Worm (Caenorhabditis elegans) whole organism, L4 larva: ENCODE data around the gene tag-209.

Experiments
- ama-1 ChIP-seq: fragments of 150-350 bp; optimal IDR thresholded peaks from 2 replicates; lab custom pipeline; 2014; ENCODE audit warnings: inconsistent platforms, mixed read lengths
- ctbp-1 ChIP-seq: fragments of 200-800 bp; sonication (Bioruptor generic); IDR thresholded peaks from 2 replicates; pipeline ENCODE4 v1.3.6; 2022; ENCODE audit warnings: missing genetic modification reagents, missing genetic modification characterization, missing compliant biosample characterization
- dmd-8 ChIP-seq: fragments of 200-800 bp; sonication (Bioruptor generic); IDR thresholded peaks from 2 replicates; pipeline ENCODE4 v1.3.6; 2022; ENCODE audit warnings: missing genetic modification characterization, missing compliant biosample characterization
- egl-43 ChIP-seq: fragments of 200-800 bp; sonication (Bioruptor generic); IDR thresholded peaks from 2 replicates; pipeline ENCODE4 v1.3.6; 2022; ENCODE audit warnings: missing genetic modification reagents, missing genetic modification characterization, missing compliant biosample characterization
- lin-13 ChIP-seq: fragments of 150-350 bp; optimal IDR thresholded peaks from 2 replicates; lab custom pipeline; 2014; ENCODE audit warnings: missing biosample characterization, missing genetic modification reagents, missing genetic modification characterization
- mdl-1 ChIP-seq, 2 experiments: fragments of 150-350 bp in 1 of 2; sonication (generic microtip) in 1 of 2; optimal IDR thresholded peaks; 2 replicates each; lab custom pipeline; 2014 to 2017; ENCODE audit warnings: missing biosample characterization in 2 of 2, missing genetic modification characterization in 2 of 2
- mep-1 ChIP-seq: fragments of 150-350 bp; sonication (generic microtip); optimal IDR thresholded peaks from 3 replicates; lab custom pipeline; 2014; ENCODE audit warnings: missing biosample characterization, missing genetic modification characterization
- snpc-4 ChIP-seq: fragments of 150-350 bp; optimal IDR thresholded peaks from 2 replicates; lab custom pipeline; 2014; ENCODE audit warnings: missing biosample characterization, missing genetic modification characterization
- unc-39 ChIP-seq: sonication (generic microtip); optimal IDR thresholded peaks from 2 replicates; lab custom pipeline; 2017; ENCODE audit warnings: missing biosample characterization, missing genetic modification characterization

ce11 chrII:10787240-10787639 lies at the start of gene tag-209:
- TF ChIP-seq egl-43 (GFP tag; lab: Robert Waterston, UW) = no peak
- no peak for TF ChIP-seq ctbp-1 (GFP tag; lab: Robert Waterston, UW)
- TF ChIP-seq dmd-8 (GFP tag; lab: Robert Waterston, UW) = no peak
- no peak for TF ChIP-seq ama-1
- TF ChIP-seq lin-13 = no peak
- no peak for TF ChIP-seq unc-39 (tag; lab: Kevin White, UChicago)
- TF ChIP-seq mdl-1 (tag; optimal IDR thresholded peaks at IDR 0.05; lab: Kevin White, UChicago) = no peak
- no peak for TF ChIP-seq snpc-4 (tag; lab: Kevin White, UChicago)
- no peak for TF ChIP-seq mep-1
